Fruit fly (Drosophila melanogaster): ENCODE results near the gene Sfp33A2.

DNA sequence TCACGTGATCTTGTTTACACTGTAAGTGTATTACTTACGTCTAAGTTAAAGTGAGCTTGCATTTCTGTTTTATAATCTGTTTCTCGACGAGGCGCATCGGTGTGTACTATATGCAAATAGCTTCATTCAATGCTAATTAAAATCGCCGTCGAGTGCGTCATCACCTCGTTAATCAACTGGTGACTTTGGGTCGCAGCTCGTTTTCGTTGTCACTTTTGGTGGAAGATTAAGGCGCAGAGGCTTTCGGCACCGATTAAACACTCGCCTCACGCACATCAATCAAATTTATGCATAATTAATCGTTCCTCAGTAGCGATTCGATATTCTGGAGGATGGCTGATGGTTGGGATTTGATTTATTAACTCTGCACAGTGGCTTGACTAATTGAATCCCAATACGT is 6.8 kb downstream of the Sfp33A2 start:
- TF ChIP-seq CTCF (optimal IDR thresholded peaks at IDR 0.05) = no peak
- no peak for TF ChIP-seq CG8478 (optimal IDR thresholded peaks at IDR 0.05)

All from S2 (cell line).